Fruit fly (Drosophila melanogaster) whole organism, prepupa: ENCODE results near the gene Polr3E.

Experiments used
- CG16779 ChIP-seq: fragments of 200-800 bp; sonication (Bioruptor generic); optimal IDR thresholded peaks from 3 replicates; lab custom pipeline; 2017; ENCODE audit warnings: missing biosample characterization, mild to moderate bottlenecking, missing genetic modification characterization
- Hr38 ChIP-seq: sonication (Bioruptor generic); optimal IDR thresholded peaks from 2 replicates; lab custom pipeline; 2016; ENCODE audit warnings: missing biosample characterization, missing genetic modification characterization
- Hr39 ChIP-seq: fragments of 200-800 bp; sonication (Bioruptor generic); optimal IDR thresholded peaks from 2 replicates; lab custom pipeline; 2016; ENCODE audit warnings: missing biosample characterization, missing genetic modification characterization
- cyc ChIP-seq: fragments of 200-800 bp; sonication (Bioruptor generic); optimal IDR thresholded peaks from 3 replicates; lab custom pipeline; 2016; ENCODE audit warnings: missing biosample characterization, missing genetic modification characterization

DNA sequence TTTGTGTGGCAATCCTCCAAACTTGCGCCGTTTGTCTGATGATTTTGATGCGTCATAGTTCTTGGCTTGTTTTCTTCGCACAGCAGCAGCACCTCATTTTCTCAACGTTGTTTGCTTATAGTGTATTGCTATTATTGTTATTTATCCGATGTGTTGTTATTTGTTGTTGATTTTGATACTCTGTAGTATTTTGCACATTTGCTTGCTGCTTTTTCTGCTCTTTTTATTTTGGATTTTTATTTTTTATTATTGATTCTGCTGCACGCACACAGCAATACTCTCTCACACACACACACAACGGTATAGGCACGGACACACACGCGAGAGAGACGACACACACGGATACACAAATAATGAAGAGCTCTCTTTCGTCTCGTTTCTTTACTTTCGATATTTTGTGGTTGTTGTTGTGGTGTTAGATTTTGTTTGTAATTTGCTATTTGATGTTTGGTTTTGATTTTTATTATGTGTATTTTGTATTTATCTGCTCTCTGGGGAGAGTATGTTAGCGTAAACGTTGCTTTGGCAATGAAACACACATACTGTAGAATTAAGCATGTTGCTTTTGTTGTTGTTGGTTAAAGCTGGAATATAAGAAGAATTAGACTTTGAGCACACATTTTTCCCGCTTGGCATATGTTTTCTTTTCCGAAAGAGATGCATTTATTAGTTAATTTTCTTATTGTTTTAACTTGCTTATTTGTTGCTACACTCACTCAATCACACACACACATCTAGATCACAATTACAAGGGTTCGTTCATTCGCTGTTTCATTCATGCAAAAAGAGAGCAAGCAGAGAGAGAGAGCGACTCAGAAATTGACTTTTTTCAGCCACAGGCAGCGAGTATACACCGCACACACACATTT, 6.4 kb upstream of the Polr3E start:
- peak; percentile 71 for TF ChIP-seq CG16779 (tag; lab: Kevin White, UChicago)
- no peak for TF ChIP-seq Hr38 (GFP tag; lab: Kevin White, UChicago)
- no peak for TF ChIP-seq cyc (GFP tag; lab: Kevin White, UChicago)
- no peak for TF ChIP-seq Hr39 (GFP tag; lab: Kevin White, UChicago)
